Worm (Caenorhabditis elegans) whole organism, L4 larva: ENCODE measurements around the gene T01G5.6.

Source experiments
- D1046.2 ChIP-seq: fragments of 200-800 bp; sonication (Bioruptor generic); IDR thresholded peaks from 2 replicates; pipeline ENCODE4 v1.3.6; 2022; ENCODE audit warnings: missing genetic modification characterization, missing compliant biosample characterization
- F37D6.2 ChIP-seq: sonication (generic microtip); optimal IDR thresholded peaks from 2 replicates; lab custom pipeline; 2016; ENCODE audit warnings: mild to moderate bottlenecking, missing genetic modification characterization, missing compliant biosample characterization
- F49E8.2 ChIP-seq: sonication (generic microtip); optimal IDR thresholded peaks from 2 replicates; lab custom pipeline; 2016; ENCODE audit warnings: missing compliant biosample characterization, mild to moderate bottlenecking, missing genetic modification characterization, borderline replicate concordance
- T26A8.4 ChIP-seq: fragments of 200-800 bp; sonication (Bioruptor generic); IDR thresholded peaks from 2 replicates; pipeline ENCODE4 v1.3.6; 2022; ENCODE audit warnings: missing genetic modification characterization, missing compliant biosample characterization
- Y48G9A.11 ChIP-seq: fragments of 200-800 bp; sonication (Bioruptor generic); IDR thresholded peaks from 2 replicates; pipeline ENCODE4 v1.3.6; 2022; ENCODE audit warnings: missing genetic modification reagents, missing genetic modification characterization, missing compliant biosample characterization
- Y75B8A.6 ChIP-seq: fragments of 200-800 bp; sonication (Bioruptor generic); IDR thresholded peaks from 2 replicates; pipeline ENCODE4 v1.3.6; 2022; ENCODE audit warnings: missing genetic modification reagents, missing genetic modification characterization, missing compliant biosample characterization
- aha-1 ChIP-seq: fragments of 150-350 bp; peaks from one replicate; lab custom pipeline; 2014; ENCODE audit warnings: missing biosample characterization, missing genetic modification characterization
- aly-2 ChIP-seq: sonication (generic microtip); optimal IDR thresholded peaks from 2 replicates; lab custom pipeline; 2018; ENCODE audit warnings: missing biosample characterization, missing genetic modification characterization
- ama-1 ChIP-seq: fragments of 150-350 bp; optimal IDR thresholded peaks from 2 replicates; lab custom pipeline; 2014; ENCODE audit warnings: inconsistent platforms, mixed read lengths
- arid-1 ChIP-seq: fragments of 200-800 bp; sonication (Bioruptor generic); conservative IDR thresholded peaks from 2 replicates; pipeline ENCODE4 v1.3.6; 2022; ENCODE audit warnings: missing genetic modification reagents, missing genetic modification characterization, missing compliant biosample characterization
- ceh-62 ChIP-seq: sonication (generic microtip); optimal IDR thresholded peaks from 2 replicates; lab custom pipeline; 2017; ENCODE audit warnings: missing biosample characterization, missing genetic modification characterization
- daf-16 ChIP-seq, 3 experiments: sonication (generic microtip); optimal IDR thresholded peaks; 2 replicates each; lab custom pipeline; 2016 to 2017; ENCODE audit warnings: missing genetic modification characterization in 3 of 3, missing genetic modification reagents in 3 of 3, mild to moderate bottlenecking in 2 of 3, missing compliant biosample characterization in 2 of 3, missing biosample characterization in 1 of 3, moderate library complexity in 1 of 3
- daf-8 ChIP-seq: fragments of 200-800 bp; sonication (Bioruptor generic); IDR thresholded peaks from 2 replicates; pipeline ENCODE4 v1.3.6; 2022; ENCODE audit warnings: missing genetic modification characterization, missing compliant biosample characterization
- dmd-8 ChIP-seq: fragments of 200-800 bp; sonication (Bioruptor generic); IDR thresholded peaks from 2 replicates; pipeline ENCODE4 v1.3.6; 2022; ENCODE audit warnings: missing genetic modification characterization, missing compliant biosample characterization
- dpl-1 ChIP-seq: fragments of 150-350 bp; optimal IDR thresholded peaks from 2 replicates; lab custom pipeline; 2014; ENCODE audit warnings: missing biosample characterization, missing genetic modification reagents, missing genetic modification characterization
- duxl-1 ChIP-seq: sonication (generic microtip); optimal IDR thresholded peaks from 2 replicates; lab custom pipeline; 2016; ENCODE audit warnings: mild to moderate bottlenecking, missing genetic modification characterization, moderate library complexity, missing compliant biosample characterization; ENCODE audit not compliant: poor library complexity
- dve-1 ChIP-seq: sonication (generic microtip); optimal IDR thresholded peaks from 2 replicates; lab custom pipeline; 2017; ENCODE audit warnings: antibody characterized with exemption, mild to moderate bottlenecking, missing genetic modification characterization, missing compliant biosample characterization; ENCODE audit not compliant: insufficient read depth
- egl-43 ChIP-seq: fragments of 200-800 bp; sonication (Bioruptor generic); IDR thresholded peaks from 2 replicates; pipeline ENCODE4 v1.3.6; 2022; ENCODE audit warnings: missing genetic modification reagents, missing genetic modification characterization, missing compliant biosample characterization
- fos-1 ChIP-seq: fragments of 150-350 bp; optimal IDR thresholded peaks from 2 replicates; lab custom pipeline; 2014; ENCODE audit warnings: missing biosample characterization, missing genetic modification characterization
- gei-8 ChIP-seq: fragments of 200-800 bp; sonication (Bioruptor generic); optimal IDR thresholded peaks from 2 replicates; lab custom pipeline; 2018; ENCODE audit warnings: mild to moderate bottlenecking, missing genetic modification characterization, missing compliant biosample characterization
- hif-1 ChIP-seq, 2 experiments: sonication (generic microtip); optimal IDR thresholded peaks; 2 replicates each; lab custom pipeline; 2016 to 2017; ENCODE audit warnings: missing compliant biosample characterization in 2 of 2, missing genetic modification characterization in 2 of 2, missing genetic modification reagents in 2 of 2, missing genotype in 2 of 2, mild to moderate bottlenecking in 1 of 2
- hlh-11 ChIP-seq: fragments of 200-800 bp; sonication (Bioruptor generic); optimal IDR thresholded peaks from 2 replicates; lab custom pipeline; 2018; ENCODE audit warnings: mild to moderate bottlenecking, missing genetic modification characterization, missing compliant biosample characterization
- lin-1 ChIP-seq: fragments of 200-800 bp; sonication (Bioruptor generic); IDR thresholded peaks from 2 replicates; pipeline ENCODE4 v1.3.6; 2022; ENCODE audit warnings: missing genetic modification reagents, missing genetic modification characterization, missing compliant biosample characterization
- lin-13 ChIP-seq: fragments of 150-350 bp; optimal IDR thresholded peaks from 2 replicates; lab custom pipeline; 2014; ENCODE audit warnings: missing biosample characterization, missing genetic modification reagents, missing genetic modification characterization
- lin-38 ChIP-seq: fragments of 200-800 bp; sonication (Bioruptor generic); IDR thresholded peaks from 2 replicates; pipeline ENCODE4 v1.3.6; 2022; ENCODE audit warnings: missing genetic modification reagents, missing genetic modification characterization, missing compliant biosample characterization
- mdl-1 ChIP-seq, 2 experiments: fragments of 150-350 bp in 1 of 2; sonication (generic microtip) in 1 of 2; optimal IDR thresholded peaks; 2 replicates each; lab custom pipeline; 2014 to 2017; ENCODE audit warnings: missing biosample characterization in 2 of 2, missing genetic modification characterization in 2 of 2
- mep-1 ChIP-seq: fragments of 150-350 bp; sonication (generic microtip); optimal IDR thresholded peaks from 3 replicates; lab custom pipeline; 2014; ENCODE audit warnings: missing biosample characterization, missing genetic modification characterization
- nhr-102 ChIP-seq: sonication (generic microtip); optimal IDR thresholded peaks from 2 replicates; lab custom pipeline; 2016; ENCODE audit warnings: mild to moderate bottlenecking, missing genetic modification characterization, moderate library complexity, missing compliant biosample characterization
- nhr-11 ChIP-seq: fragments of 150-350 bp; optimal IDR thresholded peaks from 2 replicates; lab custom pipeline; 2014; ENCODE audit warnings: missing biosample characterization, missing genetic modification characterization
- nhr-41 ChIP-seq: fragments of 200-800 bp; sonication (Bioruptor generic); IDR thresholded peaks from 2 replicates; pipeline ENCODE4 v1.3.6; 2022; ENCODE audit warnings: missing genetic modification reagents, missing genetic modification characterization, missing compliant biosample characterization
- nhr-48 ChIP-seq: sonication (generic microtip); optimal IDR thresholded peaks from 2 replicates; lab custom pipeline; 2016; ENCODE audit warnings: mild to moderate bottlenecking, missing genetic modification characterization, missing compliant biosample characterization
- nhr-6 ChIP-seq: fragments of 150-350 bp; optimal IDR thresholded peaks from 2 replicates; lab custom pipeline; 2014; ENCODE audit warnings: missing biosample characterization, missing genetic modification characterization
- nhr-76 ChIP-seq: fragments of 150-350 bp; optimal IDR thresholded peaks from 2 replicates; lab custom pipeline; 2014; ENCODE audit warnings: missing biosample characterization, missing genetic modification characterization
- nhr-77 ChIP-seq: fragments of 150-350 bp; optimal IDR thresholded peaks from 2 replicates; lab custom pipeline; 2014; ENCODE audit warnings: missing biosample characterization, missing genetic modification characterization
- pha-4 ChIP-seq, 2 experiments: fragments of 150-350 bp in 1 of 2; fragments of 200-800 bp in 1 of 2; sonication (Bioruptor generic) in 1 of 2; IDR thresholded peaks in 1 of 2; optimal IDR thresholded peaks in 1 of 2; 2 replicates each; pipeline versions ENCODE4 v1.3.6 to Lab custom; 2014 to 2022; ENCODE audit warnings: missing genetic modification characterization in 2 of 2, missing genetic modification reagents in 2 of 2, missing biosample characterization in 1 of 2, missing compliant biosample characterization in 1 of 2
- rbr-2 ChIP-seq: sonication (generic microtip); optimal IDR thresholded peaks from 2 replicates; lab custom pipeline; 2016; ENCODE audit warnings: missing genotype, missing genetic modification characterization, missing compliant biosample characterization
- saeg-2 ChIP-seq: fragments of 200-800 bp; sonication (Bioruptor generic); IDR thresholded peaks from 2 replicates; pipeline ENCODE4 v1.3.6; 2022; ENCODE audit warnings: missing genetic modification reagents, missing genetic modification characterization, missing compliant biosample characterization
- sdz-12 ChIP-seq: fragments of 200-800 bp; sonication (Bioruptor generic); optimal IDR thresholded peaks from 2 replicates; lab custom pipeline; 2018; ENCODE audit warnings: mild to moderate bottlenecking, missing genetic modification characterization, missing compliant biosample characterization
- snpc-4 ChIP-seq: fragments of 150-350 bp; optimal IDR thresholded peaks from 2 replicates; lab custom pipeline; 2014; ENCODE audit warnings: missing biosample characterization, missing genetic modification characterization
- tra-1 ChIP-seq: fragments of 200-800 bp; sonication (Bioruptor generic); IDR thresholded peaks from 2 replicates; pipeline ENCODE4 v1.3.6; 2022; ENCODE audit warnings: missing genetic modification reagents, missing genetic modification characterization, missing compliant biosample characterization
- vab-7 ChIP-seq: fragments of 200-800 bp; sonication (Bioruptor generic); IDR thresholded peaks from 2 replicates; pipeline ENCODE4 v1.3.6; 2022; ENCODE audit warnings: missing genetic modification reagents, missing genetic modification characterization, missing compliant biosample characterization
- zfp-2 ChIP-seq: sonication (generic microtip); optimal IDR thresholded peaks from 2 replicates; lab custom pipeline; 2016; ENCODE audit warnings: mild to moderate bottlenecking, missing genetic modification characterization, missing compliant biosample characterization
- ztf-11 ChIP-seq: fragments of 150-350 bp; optimal IDR thresholded peaks from 2 replicates; lab custom pipeline; 2014; ENCODE audit warnings: missing biosample characterization, missing genetic modification characterization
- ztf-7 ChIP-seq: fragments of 150-350 bp; optimal IDR thresholded peaks from 2 replicates; lab custom pipeline; 2014; ENCODE audit warnings: missing biosample characterization, missing genetic modification characterization

The T01G5.6 gene

ce11 chrV:15085335-15085800 lies 28.5 kb downstream of the T01G5.6 start, which contains the start of the genes ahsa-1 and C01G10.7 (continued):
- TF ChIP-seq zfp-2 (tag; lab: Kevin White, UChicago) (no peak), ztf-7 (tag; lab: Kevin White, UChicago) (peak; percentile 40), hif-1 (tag; optimal IDR thresholded peaks at IDR 0.05; lab: Kevin White, UChicago) (peak; percentile 60 to 98)

DNA sequence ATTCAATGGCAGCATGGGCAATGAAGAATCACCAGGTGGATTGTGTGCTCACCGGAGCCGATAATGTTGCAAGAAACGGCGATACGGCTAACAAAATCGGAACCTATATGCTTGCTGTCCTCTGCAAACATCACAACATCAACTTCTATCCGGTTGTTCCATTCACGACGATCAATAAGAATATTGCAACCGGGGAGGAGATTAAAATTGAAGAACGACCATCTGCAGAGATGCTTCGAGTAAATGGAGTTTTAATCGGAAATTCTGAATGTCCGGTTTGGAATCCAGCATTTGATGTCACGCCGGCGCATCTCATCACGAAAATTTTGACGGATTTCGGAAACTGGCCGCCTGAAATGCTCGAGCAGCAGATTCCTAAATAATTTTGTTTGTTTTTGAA lies 30.2 kb downstream of the T01G5.6 start:
- TF ChIP-seq arid-1 (GFP tag; lab: Robert Waterston, UW) = 0 out of 2 replicates have a peak, but pooled peaks have one; percentile 30
- TF ChIP-seq egl-43 (GFP tag; lab: Robert Waterston, UW) = peak; percentile 47; the same call in 1 of the 2 replicates
- peak; percentile 70 for TF ChIP-seq ama-1 (lab: Kevin White, UChicago)
- TF ChIP-seq Y48G9A.11 (GFP tag; lab: Robert Waterston, UW) = peak; percentile 58; the same call in 1 of the 2 replicates
- peak; percentile 14; the same call in 1 of the 2 replicates for TF ChIP-seq T26A8.4 (GFP tag; lab: Robert Waterston, UW)
- peak; percentile 47; the same call in 1 of the 2 replicates for TF ChIP-seq pha-4 (GFP tag; IDR thresholded peaks at IDR 0.05; lab: Robert Waterston, UW)
- no peak for TF ChIP-seq pha-4 (tag; optimal IDR thresholded peaks at IDR 0.05; lab: Kevin White, UChicago)
- TF ChIP-seq vab-7 (GFP tag; lab: Robert Waterston, UW) = no peak
- TF ChIP-seq lin-38 (GFP tag; lab: Robert Waterston, UW) = peak; percentile 66
- peak; percentile 35 for TF ChIP-seq lin-13
- TF ChIP-seq tra-1 (GFP tag; lab: Robert Waterston, UW) = no peak
- TF ChIP-seq aha-1 (tag; lab: Kevin White, UChicago) = peak; percentile 18
- TF ChIP-seq nhr-6 (tag; lab: Kevin White, UChicago) = peak; percentile 48
- no peak for TF ChIP-seq saeg-2
- TF ChIP-seq dve-1 (tag; lab: Kevin White, UChicago) = peak; percentile 10
- TF ChIP-seq rbr-2 (tag; lab: Kevin White, UChicago) = no peak
- TF ChIP-seq daf-16 (GFP tag; optimal IDR thresholded peaks at IDR 0.05; lab: Kevin White, UChicago) = no peak
- peak; percentile 25 for TF ChIP-seq daf-16 (tag; optimal IDR thresholded peaks at IDR 0.05; lab: Kevin White, UChicago)
- peak; percentile 44 for TF ChIP-seq duxl-1 (tag; lab: Kevin White, UChicago)
- TF ChIP-seq F49E8.2 (tag; lab: Kevin White, UChicago) = peak; percentile 32
- 0 out of 2 replicates have a peak, but pooled peaks have one; percentile 21 for TF ChIP-seq Y75B8A.6 (GFP tag; lab: Robert Waterston, UW)
- no peak for TF ChIP-seq nhr-48 (tag; lab: Kevin White, UChicago)

DNA sequence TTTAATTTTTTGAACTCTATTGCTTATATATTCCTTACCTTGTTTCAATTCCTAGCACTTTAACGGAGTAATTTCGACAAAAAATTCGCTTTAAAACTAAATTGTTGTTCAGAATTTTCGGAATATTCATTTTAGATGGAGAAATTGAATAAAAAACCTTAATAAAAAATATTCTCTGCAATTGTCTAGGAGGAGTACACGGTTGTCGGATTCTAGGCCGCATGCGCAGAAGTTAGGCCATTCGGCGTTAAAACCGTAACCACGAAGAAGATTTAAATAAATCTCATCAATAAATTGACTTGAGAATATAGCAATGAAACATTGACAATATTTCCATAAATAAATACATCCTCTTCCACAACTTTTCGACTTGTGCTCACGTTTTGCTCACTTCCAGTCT lies 31.6 kb downstream of the T01G5.6 start, which contains the start of the genes C01G10.10 and C01G10.9:
Gene C01G10.10, minus strand, starts transcription at position 151 of the 400 bp plus-strand sequence.
Gene C01G10.9, plus strand, starts transcription at position 240 of the 400 bp plus-strand sequence.
- TF ChIP-seq sdz-12 (GFP tag; lab: Kevin White, UChicago) (no peak), ztf-7 (tag; lab: Kevin White, UChicago) (no peak), daf-16 (GFP tag; optimal IDR thresholded peaks at IDR 0.05; lab: Kevin White, UChicago) (peak in 1 of 2 experiments; percentile 7), daf-16 (tag; optimal IDR thresholded peaks at IDR 0.05; lab: Kevin White, UChicago) (peak; percentile 19), nhr-77 (tag; lab: Kevin White, UChicago) (no peak), nhr-102 (tag; lab: Kevin White, UChicago) (peak; percentile 8), daf-8 (no peak), F37D6.2 (no peak), egl-43 (GFP tag; lab: Robert Waterston, UW) (no peak), dmd-8 (GFP tag; lab: Robert Waterston, UW) (no peak), F49E8.2 (tag; lab: Kevin White, UChicago) (peak; percentile 1), ceh-62 (tag; lab: Kevin White, UChicago) (no peak), snpc-4 (no peak), lin-1 (GFP tag; lab: Robert Waterston, UW) (no peak), dpl-1 (GFP tag; lab: Kevin White, UChicago) (peak; percentile 63), D1046.2 (GFP tag; lab: Robert Waterston, UW) (no peak), mep-1 (peak; percentile 48), nhr-41 (no peak), ztf-11 (tag; lab: Kevin White, UChicago) (no peak), zfp-2 (tag; lab: Kevin White, UChicago) (no peak), lin-13 (peak; percentile 49), rbr-2 (tag; lab: Kevin White, UChicago) (peak; percentile 36), aly-2 (tag; lab: Kevin White, UChicago) (no peak), nhr-11 (no peak), fos-1 (tag; lab: Kevin White, UChicago) (no peak), hlh-11 (tag; lab: Kevin White, UChicago) (no peak), nhr-76 (no peak), mdl-1 (tag; optimal IDR thresholded peaks at IDR 0.05; lab: Kevin White, UChicago) (no peak), aha-1 (tag; lab: Kevin White, UChicago) (peak; percentile 31), T26A8.4 (GFP tag; lab: Robert Waterston, UW) (no peak), ama-1 (lab: Kevin White, UChicago) (no peak), nhr-48 (tag; lab: Kevin White, UChicago) (peak; percentile 1), hif-1 (tag; optimal IDR thresholded peaks at IDR 0.05; lab: Kevin White, UChicago) (peak in 1 of 2 experiments; percentile 80), gei-8 (GFP tag; lab: Kevin White, UChicago) (no peak)
